Worm (Caenorhabditis elegans): Measurements from ENCODE around the gene gldi-10.

gldi-10 gene

DNA sequence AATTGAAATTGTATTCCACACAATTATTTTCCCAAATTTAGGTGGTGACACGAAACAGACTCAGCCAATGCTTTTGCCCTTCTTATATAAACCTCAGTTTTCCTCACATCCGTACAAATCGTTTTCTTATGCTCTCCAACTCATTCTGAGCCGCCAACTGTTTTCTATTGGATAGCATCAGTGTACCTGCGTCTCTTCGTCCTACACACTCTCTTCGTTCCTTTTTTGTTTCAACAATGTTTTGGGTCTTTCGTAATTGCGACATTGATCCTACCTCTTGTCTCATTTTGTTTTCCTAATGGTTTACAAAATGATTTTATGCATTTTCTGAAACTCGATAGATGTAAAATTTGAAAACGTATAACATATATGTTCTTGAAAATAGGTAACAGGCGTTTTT, 19.7 kb upstream of the gldi-10 start:
- peak; percentile 38; the same call in 1 of the 2 replicates for TF ChIP-seq hmg-1.2 (GFP tag; IDR thresholded peaks at IDR 0.05)
- TF ChIP-seq Y95B8A.8 (GFP tag; IDR thresholded peaks at IDR 0.05) = no peak

- TF ChIP-seq Y53F4B.3 (GFP tag; IDR thresholded peaks at IDR 0.05) (no peak), mes-4 (tag; optimal IDR thresholded peaks at IDR 0.05) (no peak), die-1 (tag; optimal IDR thresholded peaks at IDR 0.05) (no peak), nhr-80 (tag; optimal IDR thresholded peaks at IDR 0.05) (no peak), Y79H2A.3 (GFP tag; conservative IDR thresholded peaks at IDR 0.05) (no peak), nfyb-1 (GFP tag; IDR thresholded peaks at IDR 0.05) (no peak)
These were observed 18.8 kb upstream of the gldi-10 start for ce11 chrIV:9080201-9080600.

ce11 chrIV:9082055-9082454, 17.0 kb upstream of the gldi-10 start, which contains the start of gene twk-8:
Gene twk-8, plus strand, starts transcription at chrIV:9082355.
- TF ChIP-seq hmg-20 (GFP tag; IDR thresholded peaks at IDR 0.05) (no peak), nfyb-1 (GFP tag; IDR thresholded peaks at IDR 0.05) (no peak), ceh-58 (GFP tag; IDR thresholded peaks at IDR 0.05) (no peak), ztf-22 (GFP tag; optimal IDR thresholded peaks at IDR 0.05) (no peak), F10E7.11 (tag; optimal IDR thresholded peaks at IDR 0.05) (no peak), F57C9.4 (tag; optimal IDR thresholded peaks at IDR 0.05) (no peak), F39B2.1 (GFP tag; IDR thresholded peaks at IDR 0.05) (no peak), rec-8 (tag; optimal IDR thresholded peaks at IDR 0.05) (no peak), K11D2.4 (GFP tag; IDR thresholded peaks at IDR 0.05) (no peak), him-1 (tag; optimal IDR thresholded peaks at IDR 0.05) (no peak), lin-35 (GFP tag; optimal IDR thresholded peaks at IDR 0.05) (no peak), pha-4 (tag; optimal IDR thresholded peaks at IDR 0.05) (no peak), bed-1 (GFP tag; IDR thresholded peaks at IDR 0.05) (no peak), snpc-3.4 (tag; optimal IDR thresholded peaks at IDR 0.05) (no peak)

DNA sequence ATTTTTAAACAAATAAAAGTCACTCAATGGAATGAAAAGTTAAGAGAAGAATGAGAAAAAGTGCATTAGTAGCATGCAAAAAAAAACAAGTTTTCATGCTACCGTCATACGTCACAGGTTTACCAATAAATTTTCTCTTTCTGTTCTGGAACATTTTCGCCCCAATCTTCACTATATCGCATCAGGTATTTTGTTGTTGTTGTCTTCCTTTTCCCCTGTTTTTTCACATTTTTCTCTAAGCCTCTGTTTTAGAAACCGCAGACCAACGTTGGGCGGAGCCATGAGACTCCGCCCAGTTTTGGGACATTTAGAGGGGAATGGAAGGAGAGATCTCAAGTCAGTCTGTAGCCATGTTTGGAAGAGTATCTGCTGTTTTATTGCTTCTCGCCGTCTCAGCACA, 10.7 kb upstream of the gldi-10 start, which contains the start of gene msa-1:
TSS of gene msa-1 (plus strand) at position 301 of the 400 bp plus-strand sequence.
- TF ChIP-seq xnd-1 (tag; optimal IDR thresholded peaks at IDR 0.05) (no peak), K11D2.4 (GFP tag; IDR thresholded peaks at IDR 0.05) (0 out of 2 replicates have a peak, but pooled peaks have one; percentile 14), let-526 (GFP tag; IDR thresholded peaks at IDR 0.05) (no peak)

ce11 chrIV:9090538-9091195, 8.4 kb upstream of the gldi-10 start:
- TF ChIP-seq F52B5.7 (tag; optimal IDR thresholded peaks at IDR 0.05) (no peak), ztf-25 (GFP tag; IDR thresholded peaks at IDR 0.05) (no peak), lsl-1 (GFP tag; optimal IDR thresholded peaks at IDR 0.05) (no peak), egl-18 (GFP tag; IDR thresholded peaks at IDR 0.05) (no peak), ekl-4 (GFP tag; IDR thresholded peaks at IDR 0.05) (no peak), pha-4 (tag; optimal IDR thresholded peaks at IDR 0.05) (no peak), nfya-1 (tag; optimal IDR thresholded peaks at IDR 0.05; ENCODE audit: borderline replicate concordance, insufficient read depth) (no peak), tbx-9 (tag; optimal IDR thresholded peaks at IDR 0.05; ENCODE audit: borderline replicate concordance) (no peak), ztf-22 (GFP tag; optimal IDR thresholded peaks at IDR 0.05) (no peak), F55B11.4 (tag; optimal IDR thresholded peaks at IDR 0.05; ENCODE audit: borderline replicate concordance, insufficient read depth) (no peak), hmg-20 (GFP tag; IDR thresholded peaks at IDR 0.05) (no peak), ceh-91 (GFP tag; IDR thresholded peaks at IDR 0.05) (no peak), athp-1 (tag; optimal IDR thresholded peaks at IDR 0.05) (no peak)

Measured in whole organism, young adult.